Fruit fly (Drosophila melanogaster) whole organism, embryonic: ENCODE measurements around the gene Snx6.

ENCODE experiments used
- Abd-B ChIP-seq: fragments of 200-800 bp; sonication (Bioruptor generic); optimal IDR thresholded peaks from 2 replicates; lab custom pipeline; 2018; ENCODE audit warnings: missing biosample characterization, mild to moderate bottlenecking, missing genetic modification characterization, moderate library complexity
- Aef1 ChIP-seq: fragments of 200-800 bp; sonication (Bioruptor generic); IDR thresholded peaks from 3 replicates; pipeline ENCODE4 v1.3.6; 2022; ENCODE audit warnings: missing biosample characterization, missing genetic modification characterization
- Awh ChIP-seq: fragments of 200-800 bp; sonication (Bioruptor generic); IDR thresholded peaks from 2 replicates; pipeline ENCODE4, ENCODE4 v1.3.6; 2022; ENCODE audit warnings: missing biosample characterization, missing genetic modification characterization
- C15 ChIP-seq: fragments of 200-800 bp; sonication (Bioruptor generic); IDR thresholded peaks from 3 replicates; pipeline ENCODE4 v1.3.6; 2022; ENCODE audit warnings: missing biosample characterization, missing genetic modification characterization
- CG11504 ChIP-seq: fragments of 200-800 bp; sonication (Bioruptor generic); optimal IDR thresholded peaks from 3 replicates; lab custom pipeline; 2019; ENCODE audit warnings: missing biosample characterization, mild to moderate bottlenecking, missing genetic modification characterization, moderate library complexity
- CG11723 ChIP-seq: fragments of 200-800 bp; sonication (Bioruptor generic); optimal IDR thresholded peaks from 2 replicates; lab custom pipeline; 2017; ENCODE audit warnings: missing biosample characterization, mild to moderate bottlenecking, missing genetic modification characterization
- CG17802 ChIP-seq: fragments of 200-800 bp; sonication (Bioruptor generic); optimal IDR thresholded peaks from 2 replicates; lab custom pipeline; 2018; ENCODE audit warnings: missing biosample characterization, mild to moderate bottlenecking, missing genetic modification characterization, moderate library complexity
- CG2202 ChIP-seq: fragments of 200-800 bp; sonication (Bioruptor generic); optimal IDR thresholded peaks from 2 replicates; lab custom pipeline; 2018; ENCODE audit warnings: missing biosample characterization, mild to moderate bottlenecking, missing genetic modification characterization
- CG32532 ChIP-seq: fragments of 200-800 bp; sonication (Bioruptor generic); IDR thresholded peaks from 2 replicates; pipeline ENCODE4 v1.3.6; 2022; ENCODE audit warnings: missing biosample characterization, missing genetic modification characterization
- CG4854 ChIP-seq: fragments of 200-800 bp; sonication (Bioruptor generic); optimal IDR thresholded peaks from 2 replicates; lab custom pipeline; 2016; ENCODE audit warnings: missing biosample characterization, missing genetic modification characterization, inconsistent platforms
- CG6175 ChIP-seq: fragments of 200-800 bp; sonication (Bioruptor generic); IDR thresholded peaks from 3 replicates; pipeline ENCODE4 v1.3.6; 2022; ENCODE audit warnings: missing biosample characterization, missing genetic modification characterization
- CG6254 ChIP-seq: fragments of 200-800 bp; sonication (Bioruptor generic); optimal IDR thresholded peaks from 3 replicates; lab custom pipeline; 2017; ENCODE audit warnings: mild to moderate bottlenecking, missing biosample characterization, missing genetic modification reagents, missing genetic modification characterization
- CG6813 ChIP-seq: fragments of 200-800 bp; sonication (Bioruptor generic); optimal IDR thresholded peaks from 2 replicates; lab custom pipeline; 2017; ENCODE audit warnings: missing biosample characterization, missing genetic modification characterization, mild to moderate bottlenecking, moderate library complexity, missing genetic modification reagents
- CG7372 ChIP-seq: fragments of 200-800 bp; sonication (Bioruptor generic); IDR thresholded peaks from 2 replicates; pipeline ENCODE4 v1.3.6; 2022; ENCODE audit warnings: missing biosample characterization, missing genetic modification characterization
- CG8290 ChIP-seq, 3 experiments: fragments of 200-800 bp; sonication (Bioruptor generic); optimal IDR thresholded peaks; 2 replicates each; lab custom pipeline; 2016 to 2019; ENCODE audit warnings: missing biosample characterization in 3 of 3, missing genetic modification characterization in 3 of 3, mild to moderate bottlenecking in 2 of 3, moderate library complexity in 1 of 3
- CG9437 ChIP-seq: fragments of 200-800 bp; sonication (Bioruptor generic); optimal IDR thresholded peaks from 2 replicates; lab custom pipeline; 2018; ENCODE audit warnings: missing biosample characterization, mild to moderate bottlenecking, missing genetic modification characterization
- CG9932 ChIP-seq: fragments of 200-800 bp; sonication (Bioruptor generic); IDR thresholded peaks from 2 replicates; pipeline ENCODE4 v1.3.6; 2022; ENCODE audit warnings: missing biosample characterization, missing genetic modification characterization
- Dek ChIP-seq: fragments of 200-800 bp; sonication (Bioruptor generic); optimal IDR thresholded peaks from 3 replicates; lab custom pipeline; 2019; ENCODE audit warnings: missing biosample characterization, mild to moderate bottlenecking, missing genetic modification characterization, moderate library complexity
- Drgx ChIP-seq: fragments of 200-800 bp; sonication (Bioruptor generic); IDR thresholded peaks from 2 replicates; pipeline ENCODE4 v1.3.6; 2022; ENCODE audit warnings: missing biosample characterization, missing genetic modification characterization
- H15 ChIP-seq: fragments of 200-800 bp; sonication (Bioruptor generic); IDR thresholded peaks from 3 replicates; pipeline ENCODE4 v1.3.6; 2022; ENCODE audit warnings: missing biosample characterization, missing genetic modification characterization
- HmgD ChIP-seq: fragments of 200-800 bp; sonication (Bioruptor generic); optimal IDR thresholded peaks from 3 replicates; lab custom pipeline; 2016; ENCODE audit warnings: missing biosample characterization, missing genetic modification characterization
- Jarid2 ChIP-seq: fragments of 200-800 bp; sonication (Bioruptor generic); optimal IDR thresholded peaks from 3 replicates; lab custom pipeline; 2017; ENCODE audit warnings: mild to moderate bottlenecking, missing biosample characterization, missing genetic modification reagents, missing genetic modification characterization
- Lpt ChIP-seq: fragments of >200 bp; optimal IDR thresholded peaks from 2 replicates; lab custom pipeline; 2018; ENCODE audit warnings: missing biosample characterization, missing genetic modification characterization
- Med ChIP-seq: fragments of 200-800 bp; sonication (Bioruptor generic); peaks from one replicate; lab custom pipeline; 2016; ENCODE audit warnings: missing biosample characterization, missing genetic modification characterization, mild to moderate bottlenecking, inconsistent platforms, moderate library complexity
- NC2β ChIP-seq: fragments of 200-800 bp; sonication (Bioruptor generic); optimal IDR thresholded peaks from 2 replicates; lab custom pipeline; 2016; ENCODE audit warnings: missing biosample characterization, missing genetic modification characterization
- Nf-YB ChIP-seq: fragments of 200-800 bp; sonication (Bioruptor generic); optimal IDR thresholded peaks from 3 replicates; lab custom pipeline; 2019; ENCODE audit warnings: missing biosample characterization, mild to moderate bottlenecking, missing genetic modification characterization, moderate library complexity
- Oaz ChIP-seq: fragments of 200-800 bp; sonication (Bioruptor generic); IDR thresholded peaks from 2 replicates; pipeline ENCODE4 v1.3.6; 2022; ENCODE audit warnings: missing biosample characterization, missing genetic modification characterization
- Optix ChIP-seq: fragments of 200-800 bp; sonication (Bioruptor generic); IDR thresholded peaks from 3 replicates; pipeline ENCODE4 v1.3.6; 2022; ENCODE audit warnings: missing biosample characterization, missing genetic modification characterization
- Sry-β ChIP-seq: fragments of 200-800 bp; sonication (Bioruptor generic); optimal IDR thresholded peaks from 2 replicates; lab custom pipeline; 2018; ENCODE audit warnings: missing biosample characterization, mild to moderate bottlenecking, missing genetic modification characterization, moderate library complexity
- TFAM ChIP-seq: fragments of 200-800 bp; sonication (Bioruptor generic); optimal IDR thresholded peaks from 2 replicates; lab custom pipeline; 2017; ENCODE audit warnings: missing biosample characterization, missing genetic modification characterization, inconsistent platforms
- al ChIP-seq: fragments of 200-800 bp; sonication (Bioruptor generic); IDR thresholded peaks from 2 replicates; pipeline ENCODE4 v1.3.6; 2022; ENCODE audit warnings: missing biosample characterization, missing genetic modification characterization
- bab2 ChIP-seq: fragments of 200-800 bp; sonication (Bioruptor generic); optimal IDR thresholded peaks from 2 replicates; lab custom pipeline; 2016; ENCODE audit warnings: missing biosample characterization, missing genetic modification characterization
- bcd ChIP-seq: fragments of 200-800 bp; sonication (Bioruptor generic); optimal IDR thresholded peaks from 2 replicates; lab custom pipeline; 2017; ENCODE audit warnings: missing biosample characterization, mild to moderate bottlenecking, missing genetic modification characterization
- ci ChIP-seq: fragments of 200-800 bp; sonication (Bioruptor generic); IDR thresholded peaks from 3 replicates; pipeline ENCODE4 v1.3.6; 2022; ENCODE audit warnings: missing biosample characterization, missing genetic modification characterization
- corto ChIP-seq: fragments of 200-800 bp; sonication (Bioruptor generic); optimal IDR thresholded peaks from 2 replicates; lab custom pipeline; 2016; ENCODE audit warnings: missing biosample characterization, mild to moderate bottlenecking, missing genetic modification characterization, moderate library complexity
- dati ChIP-seq: fragments of 200-800 bp; sonication (Bioruptor generic); IDR thresholded peaks from 2 replicates; pipeline ENCODE4 v1.3.6; 2022; ENCODE audit warnings: missing biosample characterization, missing genetic modification characterization
- dmrt99B ChIP-seq: fragments of 200-800 bp; sonication (Bioruptor generic); optimal IDR thresholded peaks from 2 replicates; lab custom pipeline; 2018; ENCODE audit warnings: missing biosample characterization, mild to moderate bottlenecking, missing genetic modification characterization, moderate library complexity
- dysf ChIP-seq: fragments of 200-800 bp; sonication (Bioruptor generic); IDR thresholded peaks from 3 replicates; pipeline ENCODE4 v1.3.6; 2022; ENCODE audit warnings: missing biosample characterization, missing genetic modification characterization
- fd102C ChIP-seq: fragments of 200-800 bp; sonication (Bioruptor generic); optimal IDR thresholded peaks from 2 replicates; lab custom pipeline; 2018; ENCODE audit warnings: missing biosample characterization, mild to moderate bottlenecking, missing genetic modification characterization, moderate library complexity
- gsb ChIP-seq: fragments of 200-800 bp; sonication (Bioruptor generic); IDR thresholded peaks from 2 replicates; pipeline ENCODE4 v1.3.6; 2022; ENCODE audit warnings: missing biosample characterization, missing genetic modification characterization
- lab ChIP-seq: fragments of 200-800 bp; sonication (Bioruptor generic); optimal IDR thresholded peaks from 3 replicates; lab custom pipeline; 2017; ENCODE audit warnings: missing biosample characterization, missing genetic modification characterization, mild to moderate bottlenecking, moderate library complexity, missing genetic modification reagents
- lbe ChIP-seq: fragments of 200-800 bp; sonication (Bioruptor generic); optimal IDR thresholded peaks from 2 replicates; lab custom pipeline; 2016; ENCODE audit warnings: missing biosample characterization, mild to moderate bottlenecking, missing genetic modification characterization
- lov ChIP-seq, 2 experiments: fragments of 200-800 bp in 1 of 2; fragments of >200 bp in 1 of 2; sonication (Bioruptor generic) in 1 of 2; IDR thresholded peaks in 1 of 2; optimal IDR thresholded peaks in 1 of 2; 2 replicates in 1 of 2; 3 replicates in 1 of 2; pipeline versions ENCODE4 v1.3.6 to Lab custom; 2017 to 2022; ENCODE audit warnings: missing biosample characterization in 1 of 2, missing genetic modification characterization in 1 of 2
- mirr ChIP-seq: fragments of 200-800 bp; sonication (Bioruptor generic); optimal IDR thresholded peaks from 3 replicates; lab custom pipeline; 2018; ENCODE audit warnings: missing biosample characterization, mild to moderate bottlenecking, missing genetic modification characterization
- peb ChIP-seq: fragments of 200-800 bp; sonication (Bioruptor generic); IDR thresholded peaks from 2 replicates; pipeline ENCODE4 v1.3.6; 2022; ENCODE audit warnings: missing biosample characterization, missing genetic modification characterization
- rib ChIP-seq: fragments of 200-800 bp; sonication (Bioruptor generic); IDR thresholded peaks from 2 replicates; pipeline ENCODE4 v1.3.6; 2022; ENCODE audit warnings: missing biosample characterization, missing genetic modification characterization
- sens ChIP-seq: fragments of 200-800 bp; sonication (Bioruptor generic); peaks from one replicate; lab custom pipeline; 2016; ENCODE audit warnings: missing biosample characterization, missing genetic modification characterization
- sens-2 ChIP-seq: fragments of 200-800 bp; sonication (Bioruptor generic); IDR thresholded peaks from 2 replicates; pipeline ENCODE4 v1.3.6; 2022; ENCODE audit warnings: missing biosample characterization, missing genetic modification characterization
- slbo ChIP-seq: fragments of 200-800 bp; sonication (Bioruptor generic); IDR thresholded peaks from 2 replicates; pipeline ENCODE4 v1.3.6; 2022; ENCODE audit warnings: missing biosample characterization, missing genetic modification characterization
- yki ChIP-seq: fragments of >200 bp; optimal IDR thresholded peaks from 3 replicates; lab custom pipeline; 2018
- zfh1 ChIP-seq: fragments of 200-800 bp; sonication (Bioruptor generic); IDR thresholded peaks from 3 replicates; pipeline ENCODE4 v1.3.6; 2022; ENCODE audit warnings: missing biosample characterization, missing genetic modification characterization

Snx6 gene

dm6 chr2L:8229134-8229533, 8.6 kb upstream of the Snx6 start:
- TF ChIP-seq NC2β: no peak
- peak; percentile 26; the same call in 1 of the 2 replicates for TF ChIP-seq CG32532 (GFP tag; lab: Robert Waterston, UW)
- TF ChIP-seq ci: 0 out of 3 replicates have a peak, but pooled peaks have one; percentile 25
- peak; percentile 81 for TF ChIP-seq Drgx (GFP tag; lab: Robert Waterston, UW)
- TF ChIP-seq gsb: no peak
- peak; percentile 50 for TF ChIP-seq bab2 (GFP tag; lab: Kevin White, UChicago)
- no peak for TF ChIP-seq Sry-β (GFP tag; lab: Kevin White, UChicago)
- TF ChIP-seq bcd (GFP tag; lab: Kevin White, UChicago): no peak
- peak; percentile 5; the same call in 1 of the 3 replicates for TF ChIP-seq dysf (GFP tag; lab: Robert Waterston, UW)
- peak; percentile 69 for TF ChIP-seq Med (GFP tag; lab: Kevin White, UChicago)
- no peak for TF ChIP-seq CG9932 (GFP tag; lab: Robert Waterston, UW)
- no peak for TF ChIP-seq peb (GFP tag; lab: Robert Waterston, UW)
- TF ChIP-seq lov (optimal IDR thresholded peaks at IDR 0.05; lab: Kevin White, UChicago): no peak
- TF ChIP-seq lov (GFP tag; IDR thresholded peaks at IDR 0.05; lab: Robert Waterston, UW): no peak
- no peak for TF ChIP-seq dmrt99B (tag; lab: Kevin White, UChicago)
- TF ChIP-seq HmgD (GFP tag; lab: Kevin White, UChicago): no peak
- no peak for TF ChIP-seq Optix (GFP tag; lab: Robert Waterston, UW)
- no peak for TF ChIP-seq CG4854 (GFP tag; lab: Kevin White, UChicago)
- TF ChIP-seq Oaz (GFP tag; lab: Robert Waterston, UW): no peak
- TF ChIP-seq Awh (GFP tag; lab: Robert Waterston, UW): 0 out of 2 replicates have a peak, but pooled peaks have one; percentile 23
- peak; percentile 46 for TF ChIP-seq slbo (GFP tag; lab: Robert Waterston, UW)
- no peak for TF ChIP-seq Aef1 (GFP tag; lab: Robert Waterston, UW)
- no peak for TF ChIP-seq CG17802 (tag; lab: Kevin White, UChicago)
- no peak for TF ChIP-seq mirr (GFP tag; lab: Kevin White, UChicago)
- no peak for TF ChIP-seq CG6254 (GFP tag; lab: Kevin White, UChicago)
- TF ChIP-seq Abd-B (GFP tag; lab: Kevin White, UChicago): no peak
- TF ChIP-seq CG8290 (GFP tag; optimal IDR thresholded peaks at IDR 0.05; lab: Kevin White, UChicago): no peak
- no peak for TF ChIP-seq CG8290 (tag; optimal IDR thresholded peaks at IDR 0.05; lab: Kevin White, UChicago)
- TF ChIP-seq Dek: no peak
- no peak for TF ChIP-seq lbe (GFP tag; lab: Kevin White, UChicago)
- peak; percentile 51; the same call in 2 of the 3 replicates for TF ChIP-seq zfh1 (GFP tag; lab: Robert Waterston, UW)
- TF ChIP-seq CG11723 (GFP tag; lab: Kevin White, UChicago): no peak
- no peak for TF ChIP-seq Jarid2 (GFP tag; lab: Kevin White, UChicago)
- TF ChIP-seq CG6813 (GFP tag; lab: Kevin White, UChicago): no peak
- TF ChIP-seq Nf-YB: no peak
- no peak for TF ChIP-seq sens-2 (GFP tag; lab: Robert Waterston, UW)
- TF ChIP-seq CG7372 (GFP tag; lab: Robert Waterston, UW): no peak
- no peak for TF ChIP-seq lab (GFP tag; lab: Kevin White, UChicago)
- no peak for TF ChIP-seq Lpt (GFP tag; lab: Kevin White, UChicago)
- TF ChIP-seq yki (lab: Kevin White, UChicago): no peak
- TF ChIP-seq dati: no peak
- TF ChIP-seq C15 (GFP tag; lab: Robert Waterston, UW): no peak
- no peak for TF ChIP-seq CG11504 (tag; lab: Kevin White, UChicago)
- TF ChIP-seq CG9437 (GFP tag; lab: Kevin White, UChicago): no peak
- no peak for TF ChIP-seq CG6175 (GFP tag; lab: Robert Waterston, UW)
- TF ChIP-seq CG2202: no peak
- no peak for TF ChIP-seq H15 (GFP tag; lab: Robert Waterston, UW)
- TF ChIP-seq rib (GFP tag; lab: Robert Waterston, UW): no peak
- no peak for TF ChIP-seq TFAM (GFP tag; lab: Kevin White, UChicago)
- TF ChIP-seq fd102C: no peak
- TF ChIP-seq corto: no peak
- TF ChIP-seq al (GFP tag; lab: Robert Waterston, UW): 0 out of 2 replicates have a peak, but pooled peaks have one; percentile 16
- peak; percentile 47 for TF ChIP-seq sens
